Worm (Caenorhabditis elegans): ENCODE results near the gene F07G6.12.

- TF ChIP-seq mdl-1 (tag; optimal IDR thresholded peaks at IDR 0.05): no peak
- no peak for TF ChIP-seq mml-1 (tag; optimal IDR thresholded peaks at IDR 0.05)
- no peak for TF ChIP-seq tbx-2 (tag; optimal IDR thresholded peaks at IDR 0.05)
- TF ChIP-seq elt-1 (tag; optimal IDR thresholded peaks at IDR 0.05): no peak
- no peak for TF ChIP-seq lin-39 (tag; optimal IDR thresholded peaks at IDR 0.05)
- TF ChIP-seq nhr-77 (tag; optimal IDR thresholded peaks at IDR 0.05): no peak
These were observed 33.0 kb upstream of the F07G6.12 start for ce11 chrX:1703049-1703448.

Data from whole organism, L3 larva.